Worm (Caenorhabditis elegans): ENCODE results near the gene F07B10.4.

DNA sequence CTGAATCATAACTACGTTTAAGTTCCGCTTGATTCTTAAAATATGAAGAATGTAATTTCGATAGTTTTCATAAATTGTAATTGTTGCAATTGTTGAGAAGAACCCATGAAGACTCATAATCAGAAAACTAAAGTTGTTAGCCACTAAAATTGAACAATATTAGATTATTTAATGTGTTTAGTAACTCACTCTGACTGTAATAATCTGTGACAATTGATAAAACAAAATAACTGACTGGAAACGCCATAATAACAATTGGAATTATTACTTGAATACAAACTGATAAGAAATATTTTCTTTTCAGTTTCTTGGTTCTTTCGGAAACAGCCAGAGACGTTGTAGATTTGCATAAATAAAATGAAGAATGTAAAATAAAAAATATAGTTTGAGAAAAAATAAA, 36.5 kb upstream of the F07B10.4 start:
- peak; percentile 67 for TF ChIP-seq nhr-28 (tag; optimal IDR thresholded peaks at IDR 0.05)
- TF ChIP-seq tra-1 (GFP tag; IDR thresholded peaks at IDR 0.05): no peak
- no peak for TF ChIP-seq lir-3 (tag; optimal IDR thresholded peaks at IDR 0.05)
- TF ChIP-seq dpl-1 (GFP tag; optimal IDR thresholded peaks at IDR 0.05): no peak
- TF ChIP-seq ZK337.2 (GFP tag; IDR thresholded peaks at IDR 0.05): no peak
- TF ChIP-seq nhr-11 (tag; optimal IDR thresholded peaks at IDR 0.05): no peak
- no peak for TF ChIP-seq saeg-2 (GFP tag; IDR thresholded peaks at IDR 0.05)
- TF ChIP-seq mxl-3 (GFP tag; optimal IDR thresholded peaks at IDR 0.05): no peak
